Worm (Caenorhabditis elegans) whole organism, mixed stage, embryonic: ENCODE measurements around the gene pafo-1.

ENCODE experiments used
- M03D4.4 ChIP-seq: sonication (generic microtip); optimal IDR thresholded peaks from 2 replicates; lab custom pipeline; 2017; ENCODE audit warnings: mild to moderate bottlenecking, missing genetic modification characterization, missing compliant biosample characterization
- bed-3 ChIP-seq: fragments of 200-800 bp; sonication (Bioruptor generic); optimal IDR thresholded peaks from 3 replicates; lab custom pipeline; 2018; ENCODE audit warnings: mild to moderate bottlenecking, missing genetic modification characterization, moderate library complexity, missing compliant biosample characterization
- blmp-1 ChIP-seq: fragments of 150-350 bp; optimal IDR thresholded peaks from 2 replicates; lab custom pipeline; 2014; ENCODE audit warnings: missing biosample characterization, missing genetic modification characterization
- ceh-43 ChIP-seq: fragments of 200-800 bp; sonication (Bioruptor generic); optimal IDR thresholded peaks from 2 replicates; lab custom pipeline; 2018; ENCODE audit warnings: mild to moderate bottlenecking, missing genetic modification characterization, moderate library complexity, missing compliant biosample characterization
- ceh-83 ChIP-seq: fragments of 200-800 bp; sonication (Bioruptor generic); optimal IDR thresholded peaks from 2 replicates; lab custom pipeline; 2018; ENCODE audit warnings: mild to moderate bottlenecking, missing genetic modification characterization, missing compliant biosample characterization
- ces-1 ChIP-seq: fragments of 150-350 bp; optimal IDR thresholded peaks from 2 replicates; lab custom pipeline; 2014; ENCODE audit warnings: missing biosample characterization, missing genetic modification reagents, missing genetic modification characterization
- cnd-1 ChIP-seq: fragments of 200-800 bp; sonication (Bioruptor generic); optimal IDR thresholded peaks from 2 replicates; lab custom pipeline; 2018; ENCODE audit warnings: mild to moderate bottlenecking, missing genetic modification characterization, missing compliant biosample characterization
- drap-1 ChIP-seq: fragments of 200-800 bp; sonication (Bioruptor generic); optimal IDR thresholded peaks from 3 replicates; lab custom pipeline; 2018; ENCODE audit warnings: mild to moderate bottlenecking, missing genetic modification characterization, missing compliant biosample characterization
- elt-1 ChIP-seq: sonication (generic microtip); optimal IDR thresholded peaks from 2 replicates; lab custom pipeline; 2017; ENCODE audit warnings: missing genetic modification characterization, mild to moderate bottlenecking, missing compliant biosample characterization, antibody characterized with exemption, moderate library complexity, borderline replicate concordance; ENCODE audit not compliant: insufficient read depth
- elt-3 ChIP-seq: fragments of 150-350 bp; optimal IDR thresholded peaks from 2 replicates; lab custom pipeline; 2014; ENCODE audit warnings: missing biosample characterization, missing genetic modification characterization
- flh-1 ChIP-seq: fragments of 200-800 bp; sonication (Bioruptor generic); optimal IDR thresholded peaks from 2 replicates; lab custom pipeline; 2018; ENCODE audit warnings: mild to moderate bottlenecking, missing genetic modification characterization, moderate library complexity, missing compliant biosample characterization
- ham-2 ChIP-seq: fragments of 200-800 bp; sonication (Bioruptor generic); optimal IDR thresholded peaks from 2 replicates; lab custom pipeline; 2018; ENCODE audit warnings: mild to moderate bottlenecking, missing genetic modification characterization, missing compliant biosample characterization
- hlh-1 ChIP-seq: fragments of 150-350 bp; optimal IDR thresholded peaks from 2 replicates; lab custom pipeline; 2014; ENCODE audit warnings: missing biosample characterization, missing genetic modification reagents, missing genetic modification characterization
- lin-13 ChIP-seq: fragments of 150-350 bp; optimal IDR thresholded peaks from 2 replicates; lab custom pipeline; 2014; ENCODE audit warnings: missing biosample characterization, missing genetic modification characterization
- lin-32 ChIP-seq: fragments of 200-800 bp; sonication (Bioruptor generic); optimal IDR thresholded peaks from 2 replicates; lab custom pipeline; 2018; ENCODE audit warnings: mild to moderate bottlenecking, missing genetic modification characterization, missing compliant biosample characterization
- lsy-2 ChIP-seq: fragments of 150-350 bp; optimal IDR thresholded peaks from 2 replicates; lab custom pipeline; 2014; ENCODE audit warnings: missing biosample characterization, missing genetic modification characterization
- mab-5 ChIP-seq: fragments of 150-350 bp; optimal IDR thresholded peaks from 2 replicates; lab custom pipeline; 2014; ENCODE audit warnings: missing biosample characterization, missing genetic modification characterization
- mls-2 ChIP-seq: sonication (generic microtip); optimal IDR thresholded peaks from 2 replicates; lab custom pipeline; 2016; ENCODE audit warnings: mild to moderate bottlenecking, missing genetic modification characterization, moderate library complexity, missing compliant biosample characterization
- nhr-12 ChIP-seq: fragments of 150-350 bp; optimal IDR thresholded peaks from 2 replicates; lab custom pipeline; 2014; ENCODE audit warnings: missing biosample characterization, missing genetic modification characterization
- nhr-2 ChIP-seq: fragments of 150-350 bp; optimal IDR thresholded peaks from 2 replicates; lab custom pipeline; 2014; ENCODE audit warnings: missing biosample characterization, missing genetic modification characterization
- nhr-237 ChIP-seq: fragments of 150-350 bp; optimal IDR thresholded peaks from 2 replicates; lab custom pipeline; 2014; ENCODE audit warnings: missing biosample characterization, missing genetic modification characterization
- nhr-28 ChIP-seq: fragments of 150-350 bp; optimal IDR thresholded peaks from 2 replicates; lab custom pipeline; 2014; ENCODE audit warnings: missing biosample characterization, missing genetic modification characterization
- nhr-76 ChIP-seq: sonication (generic microtip); optimal IDR thresholded peaks from 2 replicates; lab custom pipeline; 2017; ENCODE audit warnings: missing biosample characterization, missing genetic modification characterization
- sem-2 ChIP-seq: fragments of 200-800 bp; sonication (Bioruptor generic); optimal IDR thresholded peaks from 2 replicates; lab custom pipeline; 2018; ENCODE audit warnings: mild to moderate bottlenecking, missing genetic modification characterization, missing compliant biosample characterization
- snpc-4 ChIP-seq: fragments of 150-350 bp; optimal IDR thresholded peaks from 2 replicates; lab custom pipeline; 2014; ENCODE audit warnings: missing biosample characterization, missing genetic modification characterization
- sptf-1 ChIP-seq: sonication (generic microtip); optimal IDR thresholded peaks from 2 replicates; lab custom pipeline; 2017; ENCODE audit warnings: mild to moderate bottlenecking, missing genetic modification characterization, moderate library complexity, missing compliant biosample characterization
- tbx-8 ChIP-seq: fragments of 200-800 bp; sonication (Bioruptor generic); optimal IDR thresholded peaks from 2 replicates; lab custom pipeline; 2018; ENCODE audit warnings: mild to moderate bottlenecking, missing genetic modification characterization, moderate library complexity, missing compliant biosample characterization
- unc-120 ChIP-seq: sonication (generic microtip); optimal IDR thresholded peaks from 2 replicates; lab custom pipeline; 2017; ENCODE audit warnings: missing genetic modification characterization, missing compliant biosample characterization; ENCODE audit not compliant: poor library complexity, severe bottlenecking
- unc-39 ChIP-seq: fragments of 150-350 bp; optimal IDR thresholded peaks from 2 replicates; lab custom pipeline; 2014; ENCODE audit warnings: missing biosample characterization, missing genetic modification characterization
- unc-62 ChIP-seq: fragments of 150-350 bp; optimal IDR thresholded peaks from 2 replicates; lab custom pipeline; 2014; ENCODE audit warnings: missing biosample characterization, missing genetic modification reagents, missing genetic modification characterization
- zip-8 ChIP-seq: fragments of 150-350 bp; optimal IDR thresholded peaks from 2 replicates; lab custom pipeline; 2014; ENCODE audit warnings: missing biosample characterization, missing genetic modification characterization
- ztf-11 ChIP-seq: fragments of 150-350 bp; optimal IDR thresholded peaks from 2 replicates; lab custom pipeline; 2014; ENCODE audit warnings: missing biosample characterization, missing genetic modification characterization

The pafo-1 gene

DNA sequence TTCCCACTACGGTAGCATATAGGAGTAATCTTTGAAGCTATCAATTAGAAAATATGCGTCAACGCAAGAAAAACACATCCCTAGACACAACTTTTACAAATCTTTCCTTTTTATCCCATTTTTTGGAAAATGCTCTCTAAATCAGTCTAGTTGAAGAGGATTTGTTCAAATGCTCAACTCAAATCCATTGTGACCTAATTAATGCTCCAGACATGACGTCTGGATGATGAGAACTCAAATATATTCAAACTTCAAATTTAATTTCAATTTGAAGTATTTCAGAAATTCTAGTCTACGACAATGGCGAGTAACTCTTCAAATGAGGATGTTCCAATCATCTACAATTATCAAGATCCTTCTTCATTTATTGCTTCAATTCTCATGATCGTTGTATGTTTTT lies 30.9 kb downstream of the pafo-1 start, which contains the start of gene srx-85:
Gene srx-85, plus strand, starts transcription at position 301 of the 400 bp plus-strand sequence.
- TF ChIP-seq ceh-83 (no peak), nhr-28 (tag; lab: Kevin White, UChicago) (no peak), unc-62 (no peak), cnd-1 (tag; lab: Kevin White, UChicago) (no peak), nhr-237 (tag; lab: Kevin White, UChicago) (no peak), ztf-11 (tag; lab: Kevin White, UChicago) (no peak), unc-120 (tag; lab: Kevin White, UChicago) (no peak), mls-2 (no peak), ces-1 (no peak), flh-1 (no peak), unc-39 (tag; lab: Kevin White, UChicago) (no peak), sptf-1 (no peak), bed-3 (GFP tag; lab: Kevin White, UChicago) (no peak), lin-32 (no peak), zip-8 (tag; lab: Kevin White, UChicago) (no peak), hlh-1 (tag; lab: Kevin White, UChicago) (no peak), ham-2 (GFP tag; lab: Kevin White, UChicago) (no peak), snpc-4 (tag; lab: Kevin White, UChicago) (no peak), sem-2 (GFP tag; lab: Kevin White, UChicago) (no peak), tbx-8 (no peak)

DNA sequence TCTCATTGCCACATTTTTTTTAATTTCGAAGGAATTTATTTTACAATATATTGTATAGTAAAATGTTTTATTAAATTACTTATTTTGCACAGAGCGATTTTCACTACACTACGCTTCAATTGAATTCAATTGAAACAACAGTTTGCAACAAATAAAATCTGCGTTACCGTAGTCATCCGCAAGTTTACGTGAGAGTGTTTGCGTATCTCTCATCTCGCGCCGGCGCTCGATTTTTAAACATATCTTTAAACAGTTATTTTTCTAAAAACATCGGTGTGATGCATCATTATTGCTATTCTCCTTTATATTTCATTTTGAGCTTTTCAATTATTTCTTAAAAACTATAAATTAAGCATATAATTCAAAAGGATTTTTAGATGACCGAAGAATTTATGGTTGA lies 32.8 kb downstream of the pafo-1 start, which contains the start of gene duo-1:
Gene duo-1, plus strand, starts transcription at position 371 of the 400 bp plus-strand sequence.
- no peak for TF ChIP-seq drap-1 (GFP tag; lab: Kevin White, UChicago)
- no peak for TF ChIP-seq nhr-12 (tag; lab: Kevin White, UChicago)
- no peak for TF ChIP-seq blmp-1 (tag; lab: Kevin White, UChicago)
- no peak for TF ChIP-seq elt-1
- TF ChIP-seq lsy-2 (tag; lab: Kevin White, UChicago), result peak; percentile 76
- no peak for TF ChIP-seq sptf-1

DNA sequence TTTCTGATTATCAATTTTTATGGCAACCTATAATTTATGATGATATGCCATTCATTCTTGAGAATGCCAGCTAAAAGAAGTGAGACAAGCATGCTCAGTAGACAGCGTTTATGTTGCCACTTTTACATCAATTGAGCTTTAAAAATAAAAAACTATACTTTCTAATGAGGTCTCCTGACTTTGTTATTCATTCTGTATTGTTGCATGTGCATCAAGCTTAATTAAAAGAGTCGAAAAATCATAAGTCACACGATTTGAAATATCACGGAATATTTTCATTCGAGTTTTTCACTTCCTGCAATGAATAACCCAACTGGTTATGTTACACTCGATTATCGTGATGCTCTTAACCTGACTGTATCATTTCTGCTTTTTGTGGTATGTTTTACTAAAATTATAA lies 41.1 kb downstream of the pafo-1 start, which contains the start of gene srx-86:
Gene srx-86, plus strand, starts transcription at position 301 of the 400 bp plus-strand sequence.
- TF ChIP-seq blmp-1 (tag; lab: Kevin White, UChicago), result no peak
- TF ChIP-seq elt-1, result no peak
- TF ChIP-seq nhr-12 (tag; lab: Kevin White, UChicago), result no peak
- no peak for TF ChIP-seq ham-2 (GFP tag; lab: Kevin White, UChicago)
- no peak for TF ChIP-seq unc-62
- TF ChIP-seq unc-120 (tag; lab: Kevin White, UChicago), result no peak
- no peak for TF ChIP-seq ceh-83
- no peak for TF ChIP-seq lsy-2 (tag; lab: Kevin White, UChicago)
- no peak for TF ChIP-seq ztf-11 (tag; lab: Kevin White, UChicago)
- TF ChIP-seq nhr-76 (tag; lab: Kevin White, UChicago), result no peak
- TF ChIP-seq mls-2, result no peak

DNA sequence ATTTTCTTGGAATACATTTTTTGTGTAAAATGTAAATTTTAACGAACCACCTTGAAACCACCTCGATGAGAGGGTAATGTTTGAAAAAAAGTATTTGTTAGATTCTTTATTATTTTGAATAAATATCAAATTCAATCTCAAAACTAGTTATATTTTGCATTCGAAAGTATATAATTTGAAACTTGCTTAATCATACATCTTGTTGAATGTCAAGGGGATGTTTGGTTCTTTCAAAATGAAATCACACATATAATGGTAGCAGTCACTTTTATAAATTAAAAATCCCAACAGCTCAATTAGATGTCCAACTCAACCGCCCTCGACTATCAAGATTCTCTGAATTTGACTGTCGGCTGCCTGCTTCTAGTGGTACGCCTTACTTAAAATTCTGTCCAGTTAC lies 43.1 kb downstream of the pafo-1 start, which contains the start of gene srx-87:
Gene srx-87, plus strand, starts transcription at position 301 of the 400 bp plus-strand sequence.
- no peak for TF ChIP-seq ces-1
- TF ChIP-seq sem-2 (GFP tag; lab: Kevin White, UChicago), result no peak
- TF ChIP-seq nhr-237 (tag; lab: Kevin White, UChicago), result no peak
- TF ChIP-seq lin-32, result no peak
- TF ChIP-seq elt-1, result no peak
- no peak for TF ChIP-seq flh-1
- no peak for TF ChIP-seq zip-8 (tag; lab: Kevin White, UChicago)
- TF ChIP-seq elt-3 (tag; lab: Kevin White, UChicago), result no peak
- TF ChIP-seq tbx-8, result no peak
- TF ChIP-seq nhr-2, result no peak
- no peak for TF ChIP-seq sptf-1
- TF ChIP-seq drap-1 (GFP tag; lab: Kevin White, UChicago), result no peak
- no peak for TF ChIP-seq cnd-1 (tag; lab: Kevin White, UChicago)
- TF ChIP-seq ceh-43 (GFP tag; lab: Kevin White, UChicago), result no peak
- TF ChIP-seq lin-13, result no peak
- TF ChIP-seq ztf-11 (tag; lab: Kevin White, UChicago), result no peak
- TF ChIP-seq lsy-2 (tag; lab: Kevin White, UChicago), result no peak
- TF ChIP-seq unc-39 (tag; lab: Kevin White, UChicago), result no peak
- TF ChIP-seq unc-62, result no peak
- no peak for TF ChIP-seq nhr-12 (tag; lab: Kevin White, UChicago)
- TF ChIP-seq, all 35 proteins: peak for 0

DNA sequence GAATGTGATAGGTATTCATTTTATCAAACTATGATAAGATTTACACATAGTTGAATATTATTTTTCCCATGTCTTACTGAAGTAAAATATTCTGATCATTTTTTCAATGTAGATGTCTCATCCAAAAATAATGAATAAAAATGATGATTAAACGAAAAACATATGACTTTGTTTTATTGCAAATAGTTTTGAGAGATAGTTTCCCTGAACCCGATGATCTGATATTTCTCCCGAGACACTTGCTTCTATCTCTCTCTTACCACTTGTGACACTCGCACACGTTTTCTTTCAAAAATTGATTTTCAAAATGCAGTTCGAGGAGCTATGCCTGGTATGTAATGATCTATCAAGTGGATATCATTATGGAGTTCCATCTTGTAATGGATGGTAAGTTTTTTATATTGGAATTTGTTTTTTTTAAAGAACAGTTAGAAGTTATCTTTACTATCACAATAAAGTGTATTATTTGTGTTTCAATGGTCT lies 48.7 kb downstream of the pafo-1 start, which contains the start of the genes nhr-101 and pms-2:
Gene nhr-101, plus strand, starts transcription at position 308 of the 483 bp plus-strand sequence.
Gene pms-2, minus strand, starts transcription at position 433 of the 483 bp plus-strand sequence.
- TF ChIP-seq M03D4.4 (tag; lab: Kevin White, UChicago) (no peak), lin-32 (no peak), drap-1 (GFP tag; lab: Kevin White, UChicago) (no peak), ces-1 (no peak), lin-13 (no peak), ceh-83 (no peak), nhr-237 (tag; lab: Kevin White, UChicago) (no peak), zip-8 (tag; lab: Kevin White, UChicago) (no peak), bed-3 (GFP tag; lab: Kevin White, UChicago) (no peak), blmp-1 (tag; lab: Kevin White, UChicago) (no peak), mab-5 (tag; lab: Kevin White, UChicago) (no peak), tbx-8 (no peak), sptf-1 (no peak), sem-2 (GFP tag; lab: Kevin White, UChicago) (no peak)
